Fruit fly (Drosophila melanogaster): ENCODE results near the gene Icmt.

DNA sequence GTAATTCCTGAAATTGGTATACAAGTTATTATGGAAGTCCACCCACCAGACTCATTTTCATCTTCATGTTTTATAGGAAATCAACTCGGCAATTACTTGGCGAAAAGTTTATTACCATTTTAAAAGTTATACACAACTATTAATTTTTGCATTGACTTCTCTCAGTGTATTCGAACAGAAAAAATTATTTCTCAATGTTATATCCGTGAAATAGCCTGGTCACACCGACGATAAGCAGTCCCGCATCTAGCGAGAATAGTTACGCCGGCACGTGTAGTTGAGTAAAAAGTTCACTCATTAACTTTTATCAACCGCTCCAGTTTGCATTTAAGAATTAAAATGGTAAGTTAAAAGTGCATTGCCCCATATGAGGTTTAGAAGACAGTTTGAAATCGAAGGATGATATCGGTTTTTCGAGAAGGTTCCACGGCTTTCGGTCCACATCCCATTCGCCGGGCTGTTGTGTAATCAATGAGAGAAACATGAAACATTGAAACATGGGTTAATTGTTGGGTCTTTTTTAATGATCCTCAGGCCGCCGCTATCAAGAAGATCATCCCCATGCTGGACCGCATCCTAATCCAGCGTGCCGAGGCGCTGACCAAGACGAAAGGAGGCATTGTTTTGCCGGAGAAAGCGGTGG, 2.1 kb upstream of the Icmt start, which contains the start of gene CG11267:
- TF ChIP-seq psq (optimal IDR thresholded peaks at IDR 0.05) (no peak), Myc (optimal IDR thresholded peaks at IDR 0.05) (no peak), Sin3A (optimal IDR thresholded peaks at IDR 0.05) (no peak)

All from Kc167 (cell line).